Worm (Caenorhabditis elegans): ENCODE measurements around the gene srbc-27.

ce11 chrV:17436492-17436891 lies 5.5 kb downstream of the srbc-27 start, which contains the start of gene F20E11.18:
- TF ChIP-seq flt-1 (GFP tag; IDR thresholded peaks at IDR 0.05) (no peak), T22C8.4 (GFP tag; IDR thresholded peaks at IDR 0.05) (no peak), klf-2 (GFP tag; conservative IDR thresholded peaks at IDR 0.05) (no peak), ztf-29 (GFP tag; IDR thresholded peaks at IDR 0.05) (no peak), ref-1 (GFP tag; conservative IDR thresholded peaks at IDR 0.05) (no peak), tab-1 (GFP tag; IDR thresholded peaks at IDR 0.05) (no peak)

Measured in whole organism, midembryonic.